Fruit fly (Drosophila melanogaster) S2 (cell line): ENCODE results near the gene gish.

Experiments used
- CG8478 ChIP-seq: fragments of >200 bp; optimal IDR thresholded peaks from 2 replicates; lab custom pipeline; 2018
- CTCF ChIP-seq, 2 experiments: fragments of >200 bp; optimal IDR thresholded peaks; 2 replicates each; lab custom pipeline; 2018

- TF ChIP-seq CG8478 (lab: Kevin White, UChicago), result no peak
- no peak for TF ChIP-seq CTCF (optimal IDR thresholded peaks at IDR 0.05; lab: Kevin White, UChicago)
Observed at dm6 chr3R:16329797-16330196, 57.5 kb downstream of the gish start.
